Worm (Caenorhabditis elegans): ENCODE results near the gene F13E9.5.

F13E9.5 gene

ce11 chrIV:10881230-10881629, 2.9 kb downstream of the F13E9.5 start, which contains the start of gene F13E9.13:
F13E9.13 (plus strand) TSS chrIV:10881546.
- TF ChIP-seq mdl-1 (tag; optimal IDR thresholded peaks at IDR 0.05): no peak
- TF ChIP-seq sma-9 (GFP tag; optimal IDR thresholded peaks at IDR 0.05): peak; percentile 46
- TF ChIP-seq sma-9 (tag; optimal IDR thresholded peaks at IDR 0.05): no peak
- TF ChIP-seq nhr-10 (tag; optimal IDR thresholded peaks at IDR 0.05): no peak
- peak; percentile 24 for TF ChIP-seq fos-1 (tag; optimal IDR thresholded peaks at IDR 0.05)
- TF ChIP-seq mab-5 (tag; optimal IDR thresholded peaks at IDR 0.05): no peak
- no peak for TF ChIP-seq peb-1 (tag; optimal IDR thresholded peaks at IDR 0.05)

DNA sequence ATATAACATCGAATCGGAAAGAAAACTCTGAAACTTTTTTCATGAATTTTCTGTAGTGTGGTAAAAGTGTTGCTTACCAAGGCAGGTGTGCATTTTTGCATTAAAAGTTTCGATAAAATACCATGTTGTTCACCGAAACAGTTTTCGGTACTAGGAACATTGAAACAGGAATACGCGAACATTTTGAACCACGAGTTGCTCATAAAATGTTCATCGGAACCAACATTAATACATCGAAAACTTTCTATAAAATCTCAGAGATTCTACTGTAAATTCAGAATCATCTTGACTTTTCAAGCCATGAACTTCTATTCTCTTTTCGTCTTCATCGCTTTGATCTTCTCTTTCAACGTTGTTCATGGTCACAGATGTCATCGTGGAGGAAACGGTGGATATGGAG, 3.9 kb downstream of the F13E9.5 start, which contains the start of gene fipr-15:
Gene fipr-15, plus strand, starts transcription at position 301 of the 400 bp plus-strand sequence.
- TF ChIP-seq unc-39 (tag; optimal IDR thresholded peaks at IDR 0.05) (no peak), aly-2 (tag; optimal IDR thresholded peaks at IDR 0.05) (no peak), peb-1 (tag; optimal IDR thresholded peaks at IDR 0.05) (no peak), unc-55 (GFP tag; optimal IDR thresholded peaks at IDR 0.05) (no peak), ztf-4 (tag; optimal IDR thresholded peaks at IDR 0.05) (no peak), nhr-77 (tag; optimal IDR thresholded peaks at IDR 0.05) (no peak), nhr-10 (tag; optimal IDR thresholded peaks at IDR 0.05) (no peak), mdl-1 (tag; optimal IDR thresholded peaks at IDR 0.05) (no peak), Y55F3AM.14 (GFP tag; optimal IDR thresholded peaks at IDR 0.05) (no peak), ZK546.5 (tag; optimal IDR thresholded peaks at IDR 0.05) (no peak), fos-1 (tag; optimal IDR thresholded peaks at IDR 0.05) (no peak), elt-3 (tag; optimal IDR thresholded peaks at IDR 0.05) (no peak), elt-1 (tag; optimal IDR thresholded peaks at IDR 0.05) (no peak), blmp-1 (tag; optimal IDR thresholded peaks at IDR 0.05; ENCODE audit: insufficient read depth) (no peak), nhr-129 (tag; optimal IDR thresholded peaks at IDR 0.05) (no peak), alr-1 (tag; optimal IDR thresholded peaks at IDR 0.05) (no peak), snpc-4 (tag; optimal IDR thresholded peaks at IDR 0.05) (no peak), F13H6.1 (tag; optimal IDR thresholded peaks at IDR 0.05) (no peak), sma-3 (GFP tag; optimal IDR thresholded peaks at IDR 0.05) (no peak)

DNA sequence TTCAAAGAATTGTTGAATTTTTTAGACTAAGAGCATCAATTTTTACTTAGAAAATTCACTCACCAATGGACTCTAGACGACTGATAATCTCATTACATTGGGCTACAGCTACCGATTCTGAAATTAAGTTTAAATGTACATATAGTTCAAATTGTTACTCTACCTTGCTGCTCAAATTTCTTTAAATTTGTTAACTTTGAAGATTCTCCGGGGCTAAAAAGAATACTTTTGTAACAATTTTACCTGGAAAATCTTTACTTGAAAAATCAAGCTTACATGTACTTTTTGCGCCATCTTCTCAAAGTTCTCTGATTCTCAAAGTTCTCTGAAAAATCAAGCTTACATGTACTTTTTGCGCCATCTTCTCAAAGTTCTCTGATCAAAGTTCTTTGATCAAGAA, 4.6 kb downstream of the F13E9.5 start, which contains the start of gene sdz-13:
Gene sdz-13, minus strand, starts transcription at position 101 of the 400 bp plus-strand sequence.
- TF ChIP-seq unc-39 (tag; optimal IDR thresholded peaks at IDR 0.05) (no peak), egl-27 (tag; optimal IDR thresholded peaks at IDR 0.05) (no peak), aly-2 (tag; optimal IDR thresholded peaks at IDR 0.05) (no peak), peb-1 (tag; optimal IDR thresholded peaks at IDR 0.05) (no peak), lsy-2 (tag; optimal IDR thresholded peaks at IDR 0.05) (no peak)

ce11 chrIV:10876844-10877243, 7.3 kb downstream of the F13E9.5 start, which contains the start of gene fipr-14:
fipr-14 (plus strand) TSS chrIV:10877144.
- TF ChIP-seq snpc-4 (tag; optimal IDR thresholded peaks at IDR 0.05): no peak
- no peak for TF ChIP-seq lin-13 (GFP tag; optimal IDR thresholded peaks at IDR 0.05)
- no peak for TF ChIP-seq R02D3.7 (tag; optimal IDR thresholded peaks at IDR 0.05)
- TF ChIP-seq peb-1 (tag; optimal IDR thresholded peaks at IDR 0.05): no peak
- no peak for TF ChIP-seq fos-1 (tag; optimal IDR thresholded peaks at IDR 0.05)
- TF ChIP-seq nhr-77 (tag; optimal IDR thresholded peaks at IDR 0.05): no peak

DNA sequence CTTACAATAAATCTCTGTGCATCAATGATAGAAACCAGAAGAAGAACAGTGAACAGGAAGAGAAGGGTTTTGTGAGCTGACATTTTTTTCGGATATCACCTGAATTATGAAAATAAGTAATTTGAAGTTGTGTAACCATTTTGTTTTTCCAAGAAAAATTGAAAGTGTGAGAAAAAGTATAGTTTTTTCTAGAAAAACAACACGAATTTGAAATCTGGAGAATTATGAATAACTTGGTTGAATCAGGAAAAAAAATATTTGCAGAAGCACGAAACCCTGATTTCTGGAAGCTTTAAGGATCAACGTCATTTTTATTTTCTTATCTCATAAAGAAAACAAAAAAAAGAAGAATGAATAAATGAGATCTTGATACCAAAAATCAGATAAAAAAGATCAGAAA, 9.6 kb downstream of the F13E9.5 start, which contains the start of gene F13E9.12:
Gene F13E9.12, minus strand, starts transcription at position 101 of the 400 bp plus-strand sequence.
- TF ChIP-seq lin-13 (GFP tag; optimal IDR thresholded peaks at IDR 0.05): no peak
- no peak for TF ChIP-seq ztf-11 (tag; optimal IDR thresholded peaks at IDR 0.05)
- no peak for TF ChIP-seq sma-9 (GFP tag; optimal IDR thresholded peaks at IDR 0.05)
- TF ChIP-seq sma-9 (tag; optimal IDR thresholded peaks at IDR 0.05): no peak
- no peak for TF ChIP-seq ztf-1 (GFP tag; conservative IDR thresholded peaks at IDR 0.05)
- TF ChIP-seq nhr-23 (tag; optimal IDR thresholded peaks at IDR 0.05): no peak
- TF ChIP-seq mdl-1 (tag; optimal IDR thresholded peaks at IDR 0.05): no peak
- TF ChIP-seq ceh-82 (tag; optimal IDR thresholded peaks at IDR 0.05): no peak
- TF ChIP-seq lsy-2 (tag; optimal IDR thresholded peaks at IDR 0.05): no peak
- no peak for TF ChIP-seq nhr-129 (tag; optimal IDR thresholded peaks at IDR 0.05)

DNA sequence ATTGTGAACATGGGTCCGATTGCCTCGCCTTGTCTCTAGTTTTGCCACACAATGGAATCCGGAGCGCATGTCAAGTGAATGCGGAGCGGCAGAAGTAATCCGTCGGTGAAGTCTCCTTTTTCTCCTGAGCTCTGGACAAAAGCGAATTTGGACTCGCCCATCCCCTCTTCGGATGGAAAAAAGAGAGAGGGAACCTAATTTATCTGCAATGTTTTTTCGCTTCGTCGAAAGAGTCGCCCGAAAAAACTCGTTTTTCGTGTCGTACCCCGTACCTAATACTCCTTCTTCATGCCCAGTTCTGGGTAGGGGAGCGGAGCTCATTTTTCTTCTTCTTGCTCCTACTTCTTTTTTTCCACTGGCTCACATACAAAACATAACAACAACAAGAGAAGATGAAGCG, 14.0 kb downstream of the F13E9.5 start:
- no peak for TF ChIP-seq egl-27 (tag; optimal IDR thresholded peaks at IDR 0.05)
- no peak for TF ChIP-seq sem-4 (tag; optimal IDR thresholded peaks at IDR 0.05)
- no peak for TF ChIP-seq nhr-21 (tag; optimal IDR thresholded peaks at IDR 0.05)
- TF ChIP-seq nhr-6 (tag; optimal IDR thresholded peaks at IDR 0.05): no peak
- TF ChIP-seq aly-2 (tag; optimal IDR thresholded peaks at IDR 0.05): no peak
- TF ChIP-seq nhr-10 (tag; optimal IDR thresholded peaks at IDR 0.05): no peak
- TF ChIP-seq zag-1 (tag; optimal IDR thresholded peaks at IDR 0.05): no peak
- no peak for TF ChIP-seq nhr-77 (tag; optimal IDR thresholded peaks at IDR 0.05)
- TF ChIP-seq ZK546.5 (tag; optimal IDR thresholded peaks at IDR 0.05): no peak
- no peak for TF ChIP-seq nhr-237 (tag; optimal IDR thresholded peaks at IDR 0.05)
- no peak for TF ChIP-seq nhr-129 (tag; optimal IDR thresholded peaks at IDR 0.05)
- TF ChIP-seq ztf-11 (tag; optimal IDR thresholded peaks at IDR 0.05): no peak
- TF ChIP-seq unc-55 (GFP tag; optimal IDR thresholded peaks at IDR 0.05): no peak
- TF ChIP-seq unc-39 (tag; optimal IDR thresholded peaks at IDR 0.05): no peak
- no peak for TF ChIP-seq mdl-1 (tag; optimal IDR thresholded peaks at IDR 0.05)
- no peak for TF ChIP-seq peb-1 (tag; optimal IDR thresholded peaks at IDR 0.05)
- no peak for TF ChIP-seq sma-3 (GFP tag; optimal IDR thresholded peaks at IDR 0.05)
- TF ChIP-seq snpc-4 (tag; optimal IDR thresholded peaks at IDR 0.05): no peak
- no peak for TF ChIP-seq ceh-16 (tag; optimal IDR thresholded peaks at IDR 0.05)
- TF ChIP-seq unc-62 (GFP tag; optimal IDR thresholded peaks at IDR 0.05): no peak
